Worm (Caenorhabditis elegans): ENCODE data around the gene grl-23.
A peak's percentile ranks its signal among the peaks of the same experiment; 100 is the strongest.

Gene grl-23

DNA sequence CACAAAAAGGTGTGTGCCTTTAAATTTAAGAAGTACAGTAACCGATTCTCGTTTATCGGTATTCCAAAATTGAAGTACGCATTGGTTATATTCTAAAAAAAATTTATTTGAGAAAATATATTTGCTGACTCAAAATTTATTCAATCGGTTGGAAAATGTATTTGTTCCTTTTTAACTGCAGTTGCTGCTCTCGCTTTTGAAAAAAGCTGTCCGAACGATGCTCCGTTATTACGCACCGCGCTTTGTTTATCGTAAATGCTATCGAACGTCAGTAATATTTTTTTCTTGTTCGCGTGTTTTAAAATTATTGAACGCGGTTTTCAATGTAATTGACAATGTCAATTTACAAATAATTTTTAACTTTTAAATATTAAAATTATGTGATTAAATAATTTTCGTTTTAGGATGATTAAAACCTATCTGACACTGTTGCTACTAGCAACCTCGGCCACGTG, 16.3 kb downstream of the grl-23 start, which contains the start of gene sel-1:
Gene sel-1, plus strand, starts transcription at position 405 of the 455 bp plus-strand sequence.
- TF ChIP-seq snpc-4 (tag; optimal IDR thresholded peaks at IDR 0.05), result no peak
- no peak for TF ChIP-seq nhr-77 (tag; optimal IDR thresholded peaks at IDR 0.05)
- no peak for TF ChIP-seq fkh-4 (tag; optimal IDR thresholded peaks at IDR 0.05; ENCODE audit: borderline replicate concordance)
- peak; percentile 2 for TF ChIP-seq nhr-47 (tag; optimal IDR thresholded peaks at IDR 0.05)
- no peak for TF ChIP-seq mdl-1 (tag; optimal IDR thresholded peaks at IDR 0.05)
- peak; percentile 3 to 50 for TF ChIP-seq lin-35 (GFP tag; optimal IDR thresholded peaks at IDR 0.05)
- no peak for TF ChIP-seq unc-62 (GFP tag; optimal IDR thresholded peaks at IDR 0.05)
- peak; percentile 42 for TF ChIP-seq mep-1 (tag; optimal IDR thresholded peaks at IDR 0.05)
- no peak for TF ChIP-seq grh-1 (GFP tag; IDR thresholded peaks at IDR 0.05)
- TF ChIP-seq C04F5.9 (tag; optimal IDR thresholded peaks at IDR 0.05), result no peak
- no peak for TF ChIP-seq fos-1 (tag; optimal IDR thresholded peaks at IDR 0.05)
- TF ChIP-seq snu-23 (GFP tag; optimal IDR thresholded peaks at IDR 0.05), result peak; percentile 36
- no peak for TF ChIP-seq isw-1 (GFP tag; IDR thresholded peaks at IDR 0.05)
- peak; percentile 30 for TF ChIP-seq blmp-1 (tag; optimal IDR thresholded peaks at IDR 0.05)
- TF ChIP-seq F16B12.6 (tag; optimal IDR thresholded peaks at IDR 0.05), result peak; percentile 1
- TF ChIP-seq rnt-1 (tag; optimal IDR thresholded peaks at IDR 0.05), result peak; percentile 14
- TF ChIP-seq unc-86 (tag; optimal IDR thresholded peaks at IDR 0.05), result no peak
- no peak for TF ChIP-seq ets-5 (GFP tag; IDR thresholded peaks at IDR 0.05)
- no peak for TF ChIP-seq fkh-8 (tag; optimal IDR thresholded peaks at IDR 0.05)
- TF ChIP-seq ztf-4 (tag; optimal IDR thresholded peaks at IDR 0.05), result no peak
- peak; percentile 66 for TF ChIP-seq xbp-1 (tag; optimal IDR thresholded peaks at IDR 0.05)
- TF ChIP-seq sup-37 (GFP tag; optimal IDR thresholded peaks at IDR 0.05), result no peak
- TF ChIP-seq hlh-17 (GFP tag; optimal IDR thresholded peaks at IDR 0.05; ENCODE audit: borderline replicate concordance), result no peak
- peak; percentile 25 for TF ChIP-seq swsn-7 (tag; optimal IDR thresholded peaks at IDR 0.05)
- TF ChIP-seq nhr-19 (GFP tag; conservative IDR thresholded peaks at IDR 0.05), result peak; percentile 22
- no peak for TF ChIP-seq aha-1 (tag; optimal IDR thresholded peaks at IDR 0.05)
- no peak for TF ChIP-seq lin-13 (GFP tag; optimal IDR thresholded peaks at IDR 0.05)
- TF ChIP-seq efl-1 (optimal IDR thresholded peaks at IDR 0.05), result peak in 1 of 2 experiments; percentile 41
- TF ChIP-seq efl-1 (GFP tag; optimal IDR thresholded peaks at IDR 0.05 in 1 of 2), result peak in 1 of 2 experiments; percentile 40
- no peak for TF ChIP-seq pqm-1 (tag; optimal IDR thresholded peaks at IDR 0.05)
- no peak for TF ChIP-seq nhr-237 (tag; optimal IDR thresholded peaks at IDR 0.05)
- no peak for TF ChIP-seq C16A3.4 (tag; optimal IDR thresholded peaks at IDR 0.05)
- TF ChIP-seq irx-1 (tag; optimal IDR thresholded peaks at IDR 0.05), result no peak
- peak in 1 of 3 experiments; percentile 37 for TF ChIP-seq dpl-1 (GFP tag; optimal IDR thresholded peaks at IDR 0.05)
- no peak for TF ChIP-seq lin-15B (tag; optimal IDR thresholded peaks at IDR 0.05)
- TF ChIP-seq nhr-71 (tag; optimal IDR thresholded peaks at IDR 0.05), result peak; percentile 38
- no peak for TF ChIP-seq alr-1 (tag; optimal IDR thresholded peaks at IDR 0.05; ENCODE audit: borderline replicate concordance)
- peak; percentile 12 for TF ChIP-seq nhr-20 (tag; optimal IDR thresholded peaks at IDR 0.05)
- no peak for TF ChIP-seq vab-15 (tag; optimal IDR thresholded peaks at IDR 0.05)
- TF ChIP-seq ceh-8 (GFP tag; optimal IDR thresholded peaks at IDR 0.05), result no peak
- no peak for TF ChIP-seq hpl-2 (GFP tag; optimal IDR thresholded peaks at IDR 0.05)
- no peak for TF ChIP-seq nhr-76 (tag; optimal IDR thresholded peaks at IDR 0.05)
- no peak for TF ChIP-seq pax-3 (tag; optimal IDR thresholded peaks at IDR 0.05)
- no peak for TF ChIP-seq zag-1 (tag; optimal IDR thresholded peaks at IDR 0.05)
- TF ChIP-seq fkh-10 (GFP tag; optimal IDR thresholded peaks at IDR 0.05), result no peak
- no peak for TF ChIP-seq ztf-11 (tag; optimal IDR thresholded peaks at IDR 0.05)
- no peak for TF ChIP-seq unc-130 (tag; optimal IDR thresholded peaks at IDR 0.05)
- no peak for TF ChIP-seq lir-3 (tag; optimal IDR thresholded peaks at IDR 0.05; ENCODE audit: poor library complexity)
- TF ChIP-seq tbx-2 (tag; optimal IDR thresholded peaks at IDR 0.05), result no peak
- TF ChIP-seq tlp-1 (tag; optimal IDR thresholded peaks at IDR 0.05), result no peak
- no peak for TF ChIP-seq ces-1 (GFP tag; optimal IDR thresholded peaks at IDR 0.05)
- TF ChIP-seq Y116A8C.19 (tag; optimal IDR thresholded peaks at IDR 0.05; ENCODE audit: borderline replicate concordance), result no peak
- TF ChIP-seq skn-1 (tag; optimal IDR thresholded peaks at IDR 0.05), result no peak
- no peak for TF ChIP-seq aly-2 (tag; optimal IDR thresholded peaks at IDR 0.05)
